Worm (Caenorhabditis elegans): ENCODE data around the gene ZK430.5.

DNA sequence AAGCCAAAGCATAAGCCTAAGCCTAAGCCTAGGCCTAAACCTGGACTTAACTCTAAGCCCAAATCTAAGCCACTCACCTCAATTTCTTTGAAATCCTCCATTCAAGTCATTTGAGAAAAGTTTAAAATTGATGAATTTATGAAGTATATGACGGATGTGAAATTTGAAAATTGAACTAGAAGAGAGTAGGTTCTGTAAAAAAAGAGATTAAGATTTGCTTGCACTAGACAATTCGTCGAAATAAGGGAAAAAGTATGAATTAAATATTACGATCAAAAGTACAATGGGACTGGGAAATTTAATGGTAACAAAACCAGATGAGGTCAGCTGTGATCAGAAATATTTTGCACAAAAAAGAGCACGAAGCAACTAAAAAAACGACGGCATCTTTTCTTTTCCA is 47.6 kb downstream of the ZK430.5 start, which contains the start of gene twk-2:
- TF ChIP-seq fkh-10 (GFP tag; optimal IDR thresholded peaks at IDR 0.05) (no peak), egl-27 (tag; optimal IDR thresholded peaks at IDR 0.05) (no peak), lin-15B (tag; optimal IDR thresholded peaks at IDR 0.05) (no peak), blmp-1 (tag; optimal IDR thresholded peaks at IDR 0.05) (no peak), mep-1 (tag; optimal IDR thresholded peaks at IDR 0.05) (no peak), nhr-12 (tag; optimal IDR thresholded peaks at IDR 0.05) (no peak), aha-1 (tag; optimal IDR thresholded peaks at IDR 0.05) (no peak), lin-35 (GFP tag; optimal IDR thresholded peaks at IDR 0.05) (no peak), ceh-82 (tag; optimal IDR thresholded peaks at IDR 0.05) (no peak), ces-1 (GFP tag; optimal IDR thresholded peaks at IDR 0.05) (no peak), ama-1 (optimal IDR thresholded peaks at IDR 0.05) (no peak), tlp-1 (tag; optimal IDR thresholded peaks at IDR 0.05) (no peak)
